Worm (Caenorhabditis elegans) whole organism, L1 larva: ENCODE measurements around the gene mogs-1.

Experiments used
- elt-2 ChIP-seq: sonication (generic microtip); optimal IDR thresholded peaks from 2 replicates; lab custom pipeline; 2016; ENCODE audit warnings: missing genetic modification characterization, mild to moderate bottlenecking, inconsistent platforms, missing compliant biosample characterization, missing genetic modification reagents
- fkh-8 ChIP-seq: sonication (generic microtip); optimal IDR thresholded peaks from 2 replicates; lab custom pipeline; 2016; ENCODE audit warnings: mild to moderate bottlenecking, missing genetic modification characterization, missing compliant biosample characterization
- jun-1 ChIP-seq: fragments of 150-350 bp; optimal IDR thresholded peaks from 2 replicates; lab custom pipeline; 2014; ENCODE audit warnings: missing biosample characterization, missing genetic modification reagents, missing genetic modification characterization
- lin-39 ChIP-seq: fragments of 150-350 bp; optimal IDR thresholded peaks from 2 replicates; lab custom pipeline; 2014; ENCODE audit warnings: missing biosample characterization, missing genetic modification reagents, missing genetic modification characterization
- nhr-12 ChIP-seq: sonication (generic microtip); optimal IDR thresholded peaks from 2 replicates; lab custom pipeline; 2017; ENCODE audit warnings: missing biosample characterization, missing genetic modification characterization
- skn-1 ChIP-seq: fragments of 150-350 bp; optimal IDR thresholded peaks from 2 replicates; lab custom pipeline; 2014; ENCODE audit warnings: missing biosample characterization, missing genetic modification characterization
- snpc-4 ChIP-seq: fragments of 150-350 bp; optimal IDR thresholded peaks from 2 replicates; lab custom pipeline; 2014; ENCODE audit warnings: missing biosample characterization, missing genetic modification characterization
- unc-62 ChIP-seq: fragments of 150-350 bp; optimal IDR thresholded peaks from 2 replicates; lab custom pipeline; 2014; ENCODE audit warnings: missing biosample characterization, missing genetic modification reagents, missing genetic modification characterization
- xbp-1 ChIP-seq: sonication (generic microtip); optimal IDR thresholded peaks from 2 replicates; lab custom pipeline; 2016; ENCODE audit warnings: missing genetic modification characterization, missing compliant biosample characterization

ce11 chrIV:11011920-11012319 lies 9.8 kb downstream of the mogs-1 start, which contains the start of gene ndx-9:
- no peak for TF ChIP-seq unc-62
- TF ChIP-seq xbp-1 = no peak
- TF ChIP-seq lin-39 (tag; lab: Kevin White, UChicago) = no peak
- no peak for TF ChIP-seq elt-2 (tag; lab: Kevin White, UChicago)
- TF ChIP-seq snpc-4 (tag; lab: Kevin White, UChicago) = no peak
- no peak for TF ChIP-seq jun-1 (tag; lab: Kevin White, UChicago)
- TF ChIP-seq fkh-8 (tag; lab: Kevin White, UChicago) = no peak
- TF ChIP-seq nhr-12 (tag; lab: Kevin White, UChicago) = no peak
- TF ChIP-seq skn-1 (tag; lab: Kevin White, UChicago) = no peak
